Fruit fly (Drosophila melanogaster): Measurements from ENCODE around the gene qin.
A peak's percentile ranks its signal among the peaks of the same experiment; 100 is the strongest.

qin gene

dm6 chr3R:18585259-18585858 is 5.5 kb upstream of the qin start (continued):
- TF ChIP-seq CG30020 (tag; optimal IDR thresholded peaks at IDR 0.05), result no peak
- no peak for TF ChIP-seq CG10979 (tag; optimal IDR thresholded peaks at IDR 0.05)
- TF ChIP-seq CG3995 (GFP tag; optimal IDR thresholded peaks at IDR 0.05), result peak; percentile 82
- TF ChIP-seq nerfin-2 (GFP tag; IDR thresholded peaks at IDR 0.05; ENCODE audit: partially characterized antibody), result peak; percentile 52; the same call in 1 of the 2 replicates
- TF ChIP-seq lilli (GFP tag; optimal IDR thresholded peaks at IDR 0.05), result peak; percentile 37
- TF ChIP-seq tgo (GFP tag; IDR thresholded peaks at IDR 0.05), result no peak
- TF ChIP-seq bbx (GFP tag; IDR thresholded peaks at IDR 0.05; ENCODE audit: partially characterized antibody), result peak; percentile 72
- no peak for TF ChIP-seq pfk (GFP tag; optimal IDR thresholded peaks at IDR 0.05)
- TF ChIP-seq lmd (GFP tag; IDR thresholded peaks at IDR 0.05), result no peak
- TF ChIP-seq ara (GFP tag; IDR thresholded peaks at IDR 0.05), result no peak
- no peak for TF ChIP-seq grau (tag; optimal IDR thresholded peaks at IDR 0.05)
- TF ChIP-seq kah (GFP tag; optimal IDR thresholded peaks at IDR 0.05), result peak; percentile 14
- TF ChIP-seq Fer2 (tag; optimal IDR thresholded peaks at IDR 0.05), result no peak
- no peak for TF ChIP-seq CG10209 (GFP tag; optimal IDR thresholded peaks at IDR 0.05)
- TF ChIP-seq CG42726 (GFP tag; IDR thresholded peaks at IDR 0.05; ENCODE audit: partially characterized antibody), result no peak
- no peak for TF ChIP-seq CG13296 (GFP tag; optimal IDR thresholded peaks at IDR 0.05)
- TF ChIP-seq CG1602 (GFP tag; optimal IDR thresholded peaks at IDR 0.05), result no peak
- no peak for TF ChIP-seq Nf-YC (tag; optimal IDR thresholded peaks at IDR 0.05)
- no peak for TF ChIP-seq Ets65A (GFP tag)
- TF ChIP-seq CG13424 (tag; optimal IDR thresholded peaks at IDR 0.05), result no peak
- no peak for TF ChIP-seq CG1024 (GFP tag; IDR thresholded peaks at IDR 0.05)
- no peak for TF ChIP-seq ftz-f1 (GFP tag; optimal IDR thresholded peaks at IDR 0.05)
- TF ChIP-seq CG8478 (optimal IDR thresholded peaks at IDR 0.05), result no peak
- TF ChIP-seq CG14965 (GFP tag; optimal IDR thresholded peaks at IDR 0.05; ENCODE audit: borderline replicate concordance), result no peak
- no peak for TF ChIP-seq unc-4 (GFP tag; IDR thresholded peaks at IDR 0.05; ENCODE audit: partially characterized antibody)
- peak; percentile 27; the same call in 1 of the 2 replicates for TF ChIP-seq Adf1 (GFP tag; IDR thresholded peaks at IDR 0.05)
- TF ChIP-seq Drgx (GFP tag; IDR thresholded peaks at IDR 0.05), result peak; percentile 47
- TF ChIP-seq Max (GFP tag; optimal IDR thresholded peaks at IDR 0.05), result no peak
- no peak for TF ChIP-seq CTCF (GFP tag; optimal IDR thresholded peaks at IDR 0.05)
- TF ChIP-seq z (GFP tag; IDR thresholded peaks at IDR 0.05), result peak; percentile 58; the same call in 2 of the 3 replicates
- TF ChIP-seq tup (GFP tag; optimal IDR thresholded peaks at IDR 0.05), result no peak
- TF ChIP-seq sqz (GFP tag; optimal IDR thresholded peaks at IDR 0.05), result peak; percentile 88
- no peak for TF ChIP-seq Stat92E (GFP tag; optimal IDR thresholded peaks at IDR 0.05)
- TF ChIP-seq jigr1 (GFP tag; IDR thresholded peaks at IDR 0.05), result no peak
- peak; percentile 12 for TF ChIP-seq Nf-YB (GFP tag; optimal IDR thresholded peaks at IDR 0.05)
- no peak for TF ChIP-seq CG17568 (GFP tag; optimal IDR thresholded peaks at IDR 0.05)
- peak; percentile 3 for TF ChIP-seq Mes4 (GFP tag; optimal IDR thresholded peaks at IDR 0.05)
- TF ChIP-seq CrebB (tag; optimal IDR thresholded peaks at IDR 0.05), result peak; percentile 27
- TF ChIP-seq dimm (GFP tag; IDR thresholded peaks at IDR 0.05), result no peak
- no peak for TF ChIP-seq CG3065 (GFP tag; optimal IDR thresholded peaks at IDR 0.05)
- no peak for TF ChIP-seq Dp (GFP tag; optimal IDR thresholded peaks at IDR 0.05)
- no peak for TF ChIP-seq Xrp1 (GFP tag; IDR thresholded peaks at IDR 0.05)
- TF ChIP-seq stc (GFP tag; IDR thresholded peaks at IDR 0.05), result no peak
- TF ChIP-seq D19B (GFP tag; optimal IDR thresholded peaks at IDR 0.05), result no peak
- no peak for TF ChIP-seq CG1603 (tag; optimal IDR thresholded peaks at IDR 0.05)
- TF ChIP-seq amos (GFP tag; IDR thresholded peaks at IDR 0.05; ENCODE audit: partially characterized antibody), result no peak; the same call in 1 of the 2 replicates
- peak; percentile 2 for TF ChIP-seq CG11504 (tag; optimal IDR thresholded peaks at IDR 0.05)
- TF ChIP-seq schlank (tag; optimal IDR thresholded peaks at IDR 0.05), result peak; percentile 11
- TF ChIP-seq YL-1 (GFP tag; optimal IDR thresholded peaks at IDR 0.05), result no peak
- 0 out of 3 replicates have a peak, but pooled peaks have one; percentile 51 for TF ChIP-seq CG11456 (GFP tag; IDR thresholded peaks at IDR 0.05)

Measured in whole organism, embryonic.